Fruit fly (Drosophila melanogaster) whole organism, embryonic: ENCODE measurements around the gene UQCR-14L.
A peak's percentile ranks its signal among the peaks of the same experiment; 100 is the strongest.

Experiments used
- Asciz ChIP-seq: fragments of 200-800 bp; sonication (Bioruptor generic); optimal IDR thresholded peaks from 2 replicates; lab custom pipeline; 2017; ENCODE audit warnings: missing biosample characterization, mild to moderate bottlenecking, missing genetic modification characterization, missing genetic modification reagents
- Atf6 ChIP-seq: fragments of 200-800 bp; sonication (Bioruptor generic); IDR thresholded peaks from 2 replicates; pipeline ENCODE4 v1.3.6; 2022; ENCODE audit warnings: missing biosample characterization, missing genetic modification characterization
- Bteb2 ChIP-seq: fragments of 200-800 bp; sonication (Bioruptor generic); optimal IDR thresholded peaks from 2 replicates; lab custom pipeline; 2016; ENCODE audit warnings: missing biosample characterization, missing genetic modification characterization
- CG10543 ChIP-seq: fragments of 200-800 bp; sonication (Bioruptor generic); optimal IDR thresholded peaks from 3 replicates; lab custom pipeline; 2017; ENCODE audit warnings: missing biosample characterization, mild to moderate bottlenecking, missing genetic modification characterization, moderate library complexity
- CG12071 ChIP-seq: fragments of 200-800 bp; sonication (Bioruptor generic); optimal IDR thresholded peaks from 3 replicates; lab custom pipeline; 2018; ENCODE audit warnings: missing biosample characterization, mild to moderate bottlenecking, missing genetic modification characterization
- CG12219 ChIP-seq: fragments of 200-800 bp; sonication (Bioruptor generic); optimal IDR thresholded peaks from 3 replicates; lab custom pipeline; 2018; ENCODE audit warnings: missing biosample characterization, mild to moderate bottlenecking, missing genetic modification characterization
- CG1233 ChIP-seq: fragments of 200-800 bp; sonication (Bioruptor generic); optimal IDR thresholded peaks from 4 replicates; lab custom pipeline; 2018; ENCODE audit warnings: missing biosample characterization, mild to moderate bottlenecking, missing genetic modification characterization
- CG12769 ChIP-seq: fragments of 200-800 bp; sonication (Bioruptor generic); optimal IDR thresholded peaks from 2 replicates; lab custom pipeline; 2019; ENCODE audit warnings: missing biosample characterization, mild to moderate bottlenecking, missing genetic modification characterization, moderate library complexity
- CG13894 ChIP-seq: fragments of 200-800 bp; sonication (Bioruptor generic); optimal IDR thresholded peaks from 3 replicates; lab custom pipeline; 2018; ENCODE audit warnings: missing biosample characterization, mild to moderate bottlenecking, missing genetic modification characterization, moderate library complexity
- CG15601 ChIP-seq: fragments of 200-800 bp; sonication (Bioruptor generic); optimal IDR thresholded peaks from 3 replicates; lab custom pipeline; 2019; ENCODE audit warnings: missing biosample characterization, mild to moderate bottlenecking, missing genetic modification characterization, moderate library complexity
- CG30020 ChIP-seq: fragments of 200-800 bp; optimal IDR thresholded peaks from 2 replicates; lab custom pipeline; 2019; ENCODE audit warnings: missing biosample characterization, mild to moderate bottlenecking, missing genetic modification characterization, moderate library complexity
- CG3726 ChIP-seq: fragments of 200-800 bp; sonication (Bioruptor generic); IDR thresholded peaks from 3 replicates; pipeline ENCODE4, ENCODE4 v1.3.6; 2022; ENCODE audit warnings: missing biosample characterization, missing genetic modification characterization
- CG3995 ChIP-seq: fragments of 200-800 bp; sonication (Bioruptor generic); optimal IDR thresholded peaks from 3 replicates; lab custom pipeline; 2016; ENCODE audit warnings: missing biosample characterization, missing genetic modification characterization
- CG4854 ChIP-seq: fragments of 200-800 bp; sonication (Bioruptor generic); optimal IDR thresholded peaks from 2 replicates; lab custom pipeline; 2016; ENCODE audit warnings: missing biosample characterization, missing genetic modification characterization, inconsistent platforms
- CG6175 ChIP-seq: fragments of 200-800 bp; sonication (Bioruptor generic); IDR thresholded peaks from 3 replicates; pipeline ENCODE4 v1.3.6; 2022; ENCODE audit warnings: missing biosample characterization, missing genetic modification characterization
- CG6791 ChIP-seq: fragments of 200-800 bp; sonication (Bioruptor generic); IDR thresholded peaks from 3 replicates; pipeline ENCODE4 v1.3.6; 2022; ENCODE audit warnings: missing biosample characterization, missing genetic modification characterization; ENCODE audit not compliant: partially characterized antibody
- CG6813 ChIP-seq: fragments of 200-800 bp; sonication (Bioruptor generic); optimal IDR thresholded peaks from 2 replicates; lab custom pipeline; 2017; ENCODE audit warnings: missing biosample characterization, missing genetic modification characterization, mild to moderate bottlenecking, moderate library complexity, missing genetic modification reagents
- CG7271 ChIP-seq: fragments of 200-800 bp; sonication (Bioruptor generic); optimal IDR thresholded peaks from 2 replicates; lab custom pipeline; 2018; ENCODE audit warnings: missing biosample characterization, mild to moderate bottlenecking, missing genetic modification characterization, moderate library complexity
- CG7357 ChIP-seq: fragments of 200-800 bp; sonication (Bioruptor generic); IDR thresholded peaks from 3 replicates; pipeline ENCODE4 v1.3.6; 2022; ENCODE audit warnings: missing biosample characterization, missing genetic modification characterization
- CG7745 ChIP-seq: fragments of 200-800 bp; sonication (Bioruptor generic); optimal IDR thresholded peaks from 2 replicates; lab custom pipeline; 2018; ENCODE audit warnings: missing biosample characterization, mild to moderate bottlenecking, missing genetic modification characterization, moderate library complexity
- Dll ChIP-seq: fragments of 200-800 bp; sonication (Bioruptor generic); IDR thresholded peaks from 4 replicates; pipeline ENCODE4 v1.3.6; 2022; ENCODE audit warnings: missing biosample characterization, missing genetic modification characterization; ENCODE audit not compliant: partially characterized antibody
- Doc3 ChIP-seq: fragments of 200-800 bp; sonication (Bioruptor generic); IDR thresholded peaks from 3 replicates; pipeline ENCODE4 v1.3.6; 2022; ENCODE audit warnings: missing biosample characterization, missing genetic modification characterization; ENCODE audit not compliant: partially characterized antibody
- ERR ChIP-seq: fragments of 200-800 bp; sonication (Bioruptor generic); optimal IDR thresholded peaks from 2 replicates; lab custom pipeline; 2016; ENCODE audit warnings: missing biosample characterization, missing genetic modification characterization
- Ets65A ChIP-seq: fragments of 200-800 bp; sonication (Bioruptor generic); peaks from one replicate; lab custom pipeline; 2016; ENCODE audit warnings: missing biosample characterization, missing genetic modification characterization
- Hr39 ChIP-seq: fragments of >200 bp; optimal IDR thresholded peaks from 2 replicates; lab custom pipeline; 2017
- Med ChIP-seq: fragments of 200-800 bp; sonication (Bioruptor generic); peaks from one replicate; lab custom pipeline; 2016; ENCODE audit warnings: missing biosample characterization, missing genetic modification characterization, mild to moderate bottlenecking, inconsistent platforms, moderate library complexity
- Nf-YA ChIP-seq: fragments of 200-800 bp; sonication (Bioruptor generic); IDR thresholded peaks from 2 replicates; pipeline ENCODE4 v1.3.6; 2022; ENCODE audit warnings: missing biosample characterization, missing genetic modification characterization
- YL-1 ChIP-seq: fragments of 200-800 bp; sonication (Bioruptor generic); optimal IDR thresholded peaks from 3 replicates; lab custom pipeline; 2017; ENCODE audit warnings: missing biosample characterization, mild to moderate bottlenecking, missing genetic modification characterization
- ac ChIP-seq: fragments of 200-800 bp; sonication (Bioruptor generic); optimal IDR thresholded peaks from 3 replicates; lab custom pipeline; 2017; ENCODE audit warnings: missing biosample characterization, mild to moderate bottlenecking, missing genetic modification characterization
- bigmax ChIP-seq: fragments of 200-800 bp; sonication (Bioruptor generic); optimal IDR thresholded peaks from 2 replicates; lab custom pipeline; 2018; ENCODE audit warnings: missing biosample characterization, mild to moderate bottlenecking, missing genetic modification characterization
- chinmo ChIP-seq: fragments of 200-800 bp; sonication (Bioruptor generic); IDR thresholded peaks from 4 replicates; pipeline ENCODE4 v1.3.6; 2022; ENCODE audit warnings: missing biosample characterization, missing genetic modification characterization; ENCODE audit not compliant: partially characterized antibody
- crol ChIP-seq: fragments of 200-800 bp; sonication (Bioruptor generic); IDR thresholded peaks from 2 replicates; pipeline ENCODE4 v1.3.6; 2022; ENCODE audit warnings: missing biosample characterization, missing genetic modification characterization
- dysf ChIP-seq: fragments of 200-800 bp; sonication (Bioruptor generic); IDR thresholded peaks from 3 replicates; pipeline ENCODE4 v1.3.6; 2022; ENCODE audit warnings: missing biosample characterization, missing genetic modification characterization
- gsb-n ChIP-seq: fragments of 200-800 bp; sonication (Bioruptor generic); optimal IDR thresholded peaks from 3 replicates; lab custom pipeline; 2018; ENCODE audit warnings: missing biosample characterization, mild to moderate bottlenecking, missing genetic modification characterization
- ind ChIP-seq: fragments of 200-800 bp; sonication (Bioruptor generic); optimal IDR thresholded peaks from 3 replicates; lab custom pipeline; 2016; ENCODE audit warnings: missing biosample characterization, missing genetic modification characterization
- knrl ChIP-seq: fragments of 200-800 bp; sonication (Bioruptor generic); IDR thresholded peaks from 3 replicates; pipeline ENCODE4 v1.3.6; 2022; ENCODE audit warnings: missing biosample characterization, missing genetic modification characterization; ENCODE audit not compliant: partially characterized antibody
- lov ChIP-seq, 2 experiments: fragments of 200-800 bp in 1 of 2; fragments of >200 bp in 1 of 2; sonication (Bioruptor generic) in 1 of 2; IDR thresholded peaks in 1 of 2; optimal IDR thresholded peaks in 1 of 2; 2 replicates in 1 of 2; 3 replicates in 1 of 2; pipeline versions ENCODE4 v1.3.6 to Lab custom; 2017 to 2022; ENCODE audit warnings: missing biosample characterization in 1 of 2, missing genetic modification characterization in 1 of 2
- nmo ChIP-seq: fragments of 200-800 bp; sonication (Bioruptor generic); optimal IDR thresholded peaks from 2 replicates; lab custom pipeline; 2018; ENCODE audit warnings: missing biosample characterization, mild to moderate bottlenecking, missing genetic modification characterization, moderate library complexity
- nom ChIP-seq: fragments of 200-800 bp; sonication (Bioruptor generic); optimal IDR thresholded peaks from 2 replicates; lab custom pipeline; 2017; ENCODE audit warnings: missing biosample characterization, missing genetic modification characterization, mild to moderate bottlenecking, moderate library complexity, missing genetic modification reagents
- pho ChIP-seq: fragments of 200-800 bp; sonication (Bioruptor generic); optimal IDR thresholded peaks from 2 replicates; lab custom pipeline; 2016; ENCODE audit warnings: missing biosample characterization, missing genetic modification characterization
- sens ChIP-seq: fragments of 200-800 bp; sonication (Bioruptor generic); peaks from one replicate; lab custom pipeline; 2016; ENCODE audit warnings: missing biosample characterization, missing genetic modification characterization
- slbo ChIP-seq: fragments of 200-800 bp; sonication (Bioruptor generic); IDR thresholded peaks from 2 replicates; pipeline ENCODE4 v1.3.6; 2022; ENCODE audit warnings: missing biosample characterization, missing genetic modification characterization
- so ChIP-seq: fragments of 200-800 bp; sonication (Bioruptor generic); IDR thresholded peaks from 3 replicates; pipeline ENCODE4 v1.3.6; 2022; ENCODE audit warnings: missing biosample characterization, missing genetic modification characterization
- sr ChIP-seq: fragments of 200-800 bp; sonication (Bioruptor generic); IDR thresholded peaks from 3 replicates; pipeline ENCODE4 v1.3.6; 2022; ENCODE audit warnings: missing biosample characterization, missing genetic modification characterization
- zen2 ChIP-seq: fragments of 200-800 bp; sonication (Bioruptor generic); IDR thresholded peaks from 3 replicates; pipeline ENCODE4 v1.3.6; 2022; ENCODE audit warnings: missing biosample characterization, missing genetic modification characterization; ENCODE audit not compliant: partially characterized antibody
- zfh2 ChIP-seq: fragments of 200-800 bp; sonication (Bioruptor generic); optimal IDR thresholded peaks from 2 replicates; lab custom pipeline; 2016; ENCODE audit warnings: missing biosample characterization, missing genetic modification characterization

Gene UQCR-14L

dm6 chr3R:28317151-28317844, 23.4 kb downstream of the UQCR-14L start (continued):
- TF ChIP-seq dysf (GFP tag; lab: Robert Waterston, UW) (0 out of 3 replicates have a peak, but pooled peaks have one; percentile 12), Asciz (GFP tag; lab: Kevin White, UChicago) (no peak), CG12219 (GFP tag; lab: Kevin White, UChicago) (no peak), so (GFP tag; lab: Robert Waterston, UW) (no peak), CG6813 (GFP tag; lab: Kevin White, UChicago) (no peak), CG13894 (tag; lab: Kevin White, UChicago) (peak; percentile 19), CG7745 (tag; lab: Kevin White, UChicago) (no peak), CG1233 (peak; percentile 36), Hr39 (lab: Kevin White, UChicago) (no peak), CG15601 (no peak), CG12071 (GFP tag; lab: Kevin White, UChicago) (no peak), pho (no peak)

- peak; percentile 78 for TF ChIP-seq CG12769 (tag; lab: Kevin White, UChicago)
- no peak for TF ChIP-seq CG15601
- no peak for TF ChIP-seq zfh2 (GFP tag; lab: Kevin White, UChicago)
- no peak for TF ChIP-seq CG6791 (GFP tag; lab: Robert Waterston, UW)
- no peak for TF ChIP-seq CG6175 (GFP tag; lab: Robert Waterston, UW)
- TF ChIP-seq CG7271 (tag; lab: Kevin White, UChicago) = no peak
- TF ChIP-seq CG3995 = no peak
- no peak for TF ChIP-seq ERR
- TF ChIP-seq Med (GFP tag; lab: Kevin White, UChicago) = peak; percentile 64
- TF ChIP-seq Ets65A = peak; percentile 94
- 0 out of 2 replicates have a peak, but pooled peaks have one; percentile 17 for TF ChIP-seq crol
- TF ChIP-seq CG10543 = peak; percentile 13
- TF ChIP-seq Nf-YA (GFP tag; lab: Robert Waterston, UW) = no peak
- 0 out of 4 replicates have a peak, but pooled peaks have one; percentile 10 for TF ChIP-seq chinmo
- no peak for TF ChIP-seq ac
- TF ChIP-seq bigmax = no peak
- no peak for TF ChIP-seq Dll (GFP tag; lab: Robert Waterston, UW)
- TF ChIP-seq sr (GFP tag; lab: Robert Waterston, UW) = 0 out of 3 replicates have a peak, but pooled peaks have one; percentile 27
- no peak for TF ChIP-seq nmo (GFP tag; lab: Kevin White, UChicago)
- TF ChIP-seq zen2 (GFP tag; lab: Robert Waterston, UW) = peak; percentile 52; the same call in 1 of the 3 replicates
- TF ChIP-seq nom (GFP tag; lab: Kevin White, UChicago) = no peak
- no peak for TF ChIP-seq Bteb2 (GFP tag; lab: Kevin White, UChicago)
- 0 out of 3 replicates have a peak, but pooled peaks have one; percentile 25 for TF ChIP-seq knrl (GFP tag; lab: Robert Waterston, UW)
- TF ChIP-seq lov (optimal IDR thresholded peaks at IDR 0.05; lab: Kevin White, UChicago) = no peak
- TF ChIP-seq lov (GFP tag; IDR thresholded peaks at IDR 0.05; lab: Robert Waterston, UW) = no peak
- TF ChIP-seq sens (GFP tag; lab: Kevin White, UChicago) = peak; percentile 31
- TF ChIP-seq CG30020 (tag; lab: Kevin White, UChicago) = no peak
- 0 out of 2 replicates have a peak, but pooled peaks have one; percentile 7 for TF ChIP-seq slbo (GFP tag; lab: Robert Waterston, UW)
- TF ChIP-seq YL-1 (GFP tag; lab: Kevin White, UChicago) = no peak
- TF ChIP-seq Atf6 (GFP tag; lab: Robert Waterston, UW) = 0 out of 2 replicates have a peak, but pooled peaks have one; percentile 40
- TF ChIP-seq gsb-n = no peak
- no peak for TF ChIP-seq ind
- 0 out of 3 replicates have a peak, but pooled peaks have one; percentile 10 for TF ChIP-seq CG7357 (GFP tag; lab: Robert Waterston, UW)
- no peak for TF ChIP-seq CG3726
- no peak for TF ChIP-seq CG4854 (GFP tag; lab: Kevin White, UChicago)
- 0 out of 3 replicates have a peak, but pooled peaks have one; percentile 40 for TF ChIP-seq Doc3
Measured at dm6 chr3R:28323718-28324350, 30.0 kb downstream of the UQCR-14L start.
